Worm (Caenorhabditis elegans): Measurements from ENCODE around the gene clc-19.

clc-19 gene

DNA sequence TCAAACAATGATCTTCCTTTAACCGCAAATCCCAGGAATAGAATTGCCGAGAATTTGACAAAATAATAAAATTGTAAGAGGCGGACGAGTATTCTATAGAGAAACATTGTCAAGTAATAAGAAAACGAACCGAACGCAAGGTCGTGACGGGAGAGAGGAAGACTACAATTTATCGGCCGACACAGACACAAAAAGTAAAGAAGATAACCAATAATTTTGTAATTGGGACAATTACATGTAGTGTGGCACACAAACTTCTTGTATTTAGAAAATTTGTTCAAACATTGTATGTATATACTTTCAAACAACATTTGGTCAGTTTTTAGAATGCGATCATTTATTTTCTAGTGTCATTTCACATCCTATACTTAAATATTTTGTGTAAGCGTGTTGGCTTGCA, 41.4 kb downstream of the clc-19 start, which contains the start of gene ceeh-1:
TSS of gene ceeh-1 (minus strand) at position 317 of the 400 bp plus-strand sequence.
- no peak for TF ChIP-seq W03F9.2 (tag; optimal IDR thresholded peaks at IDR 0.05)
- TF ChIP-seq dao-5 (tag; optimal IDR thresholded peaks at IDR 0.05) = no peak
- TF ChIP-seq him-1 (tag; optimal IDR thresholded peaks at IDR 0.05) = no peak

ce11 chrIII:825256-825655, 48.1 kb downstream of the clc-19 start:
- TF ChIP-seq W03F9.2 (tag; optimal IDR thresholded peaks at IDR 0.05) = no peak
